Worm (Caenorhabditis elegans): ENCODE results near the gene C52B11.5.

C52B11.5 gene

DNA sequence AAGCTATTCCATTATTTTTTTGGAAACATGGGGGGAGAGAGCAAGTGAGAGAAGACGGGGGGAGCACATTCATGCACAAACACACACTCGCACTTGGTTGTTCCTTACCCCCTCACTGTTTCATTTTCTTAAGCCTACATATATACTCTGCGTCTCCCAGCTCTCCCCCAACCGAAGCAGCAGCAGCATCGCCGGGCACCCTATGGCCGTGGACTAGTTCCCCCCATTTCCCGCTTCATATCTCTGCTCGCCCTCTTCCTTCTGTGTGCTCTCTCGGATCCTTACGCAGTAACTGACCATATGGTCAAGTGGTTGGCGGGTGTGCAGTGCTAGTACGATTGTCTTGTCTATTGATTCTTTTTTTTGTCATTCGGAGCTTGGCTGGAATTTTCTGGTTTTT is 29.7 kb downstream of the C52B11.5 start (continued):
- TF ChIP-seq Y55F3AM.14 (GFP tag; optimal IDR thresholded peaks at IDR 0.05) (no peak), ztf-4 (tag; optimal IDR thresholded peaks at IDR 0.05) (no peak), blmp-1 (tag; optimal IDR thresholded peaks at IDR 0.05; ENCODE audit: insufficient read depth) (no peak), lin-39 (tag; optimal IDR thresholded peaks at IDR 0.05) (no peak), crh-2 (tag; optimal IDR thresholded peaks at IDR 0.05) (peak; percentile 71), unc-62 (GFP tag; optimal IDR thresholded peaks at IDR 0.05) (no peak), aly-2 (tag; optimal IDR thresholded peaks at IDR 0.05) (no peak), fos-1 (tag; optimal IDR thresholded peaks at IDR 0.05) (peak; percentile 86), ama-1 (optimal IDR thresholded peaks at IDR 0.05) (no peak), peb-1 (tag; optimal IDR thresholded peaks at IDR 0.05) (no peak), ceh-82 (tag; optimal IDR thresholded peaks at IDR 0.05) (no peak), zag-1 (tag; optimal IDR thresholded peaks at IDR 0.05) (peak; percentile 82), ztf-11 (tag; optimal IDR thresholded peaks at IDR 0.05) (no peak), nhr-6 (tag; optimal IDR thresholded peaks at IDR 0.05) (peak; percentile 19), sma-3 (GFP tag; optimal IDR thresholded peaks at IDR 0.05) (peak; percentile 36), nhr-237 (tag; optimal IDR thresholded peaks at IDR 0.05) (no peak), nhr-12 (tag; optimal IDR thresholded peaks at IDR 0.05) (no peak), lin-13 (GFP tag; optimal IDR thresholded peaks at IDR 0.05) (peak; percentile 71), elt-3 (tag; optimal IDR thresholded peaks at IDR 0.05) (no peak), skn-1 (tag; optimal IDR thresholded peaks at IDR 0.05) (no peak), mdl-1 (tag; optimal IDR thresholded peaks at IDR 0.05) (peak; percentile 9 to 40)

DNA sequence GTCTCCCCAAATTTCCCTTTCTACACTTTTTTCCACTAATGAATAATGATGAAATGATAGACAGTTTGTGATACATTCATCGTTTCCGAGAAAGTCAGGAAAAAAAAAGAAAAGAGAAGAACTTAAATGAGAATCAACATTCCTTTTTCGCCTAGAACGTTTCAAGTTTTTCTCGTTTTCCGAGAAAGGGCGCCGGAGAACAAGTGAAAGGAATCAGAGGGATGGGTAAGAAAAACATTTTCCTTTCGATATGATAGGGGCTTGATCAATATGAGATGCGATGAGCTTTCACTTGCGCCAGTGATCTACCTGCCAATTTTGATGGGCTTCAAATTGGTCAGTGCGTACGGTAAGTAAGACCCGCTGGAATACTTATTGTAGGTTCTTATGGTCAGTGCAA is 36.9 kb downstream of the C52B11.5 start:
- TF ChIP-seq elt-1 (tag; optimal IDR thresholded peaks at IDR 0.05) (no peak), snpc-4 (tag; optimal IDR thresholded peaks at IDR 0.05) (no peak), unc-39 (tag; optimal IDR thresholded peaks at IDR 0.05) (no peak), F13H6.1 (tag; optimal IDR thresholded peaks at IDR 0.05) (no peak), nhr-23 (tag; optimal IDR thresholded peaks at IDR 0.05) (no peak), nhr-21 (tag; optimal IDR thresholded peaks at IDR 0.05) (peak; percentile 35), ceh-82 (tag; optimal IDR thresholded peaks at IDR 0.05) (no peak), skn-1 (tag; optimal IDR thresholded peaks at IDR 0.05) (no peak), lin-39 (tag; optimal IDR thresholded peaks at IDR 0.05) (no peak), alr-1 (tag; optimal IDR thresholded peaks at IDR 0.05) (no peak), blmp-1 (tag; optimal IDR thresholded peaks at IDR 0.05; ENCODE audit: insufficient read depth) (peak; percentile 83), unc-62 (GFP tag; optimal IDR thresholded peaks at IDR 0.05) (no peak), ztf-1 (GFP tag; conservative IDR thresholded peaks at IDR 0.05) (no peak), zag-1 (tag; optimal IDR thresholded peaks at IDR 0.05) (no peak), nhr-6 (tag; optimal IDR thresholded peaks at IDR 0.05) (no peak), peb-1 (tag; optimal IDR thresholded peaks at IDR 0.05) (no peak), unc-55 (GFP tag; optimal IDR thresholded peaks at IDR 0.05) (no peak), ceh-16 (tag; optimal IDR thresholded peaks at IDR 0.05) (no peak)

DNA sequence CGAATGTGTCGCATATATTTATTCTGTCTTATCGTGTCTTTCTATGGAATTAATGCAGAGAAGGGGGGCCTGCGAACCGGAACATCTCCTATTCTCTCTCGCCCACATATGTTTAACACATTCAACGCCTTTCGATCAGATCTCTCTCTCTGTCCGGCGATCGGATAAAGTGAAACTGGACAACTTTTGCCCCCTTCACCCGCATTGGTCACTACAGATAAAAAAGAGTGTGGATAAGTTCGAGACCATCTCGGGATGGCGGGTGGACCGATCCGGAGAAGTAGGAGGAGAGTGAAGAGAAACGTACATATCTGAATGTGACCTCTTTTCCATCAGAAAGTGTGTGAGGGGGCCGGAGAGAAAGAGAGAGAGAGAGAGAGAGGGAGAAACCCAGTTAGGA is 38.5 kb downstream of the C52B11.5 start, which contains the start of gene H42K12.3:
H42K12.3 (plus strand) TSS at position 308 of the 400 bp plus-strand sequence.
- TF ChIP-seq nhr-23 (tag; optimal IDR thresholded peaks at IDR 0.05) = no peak
- no peak for TF ChIP-seq peb-1 (tag; optimal IDR thresholded peaks at IDR 0.05)
- TF ChIP-seq mab-5 (tag; optimal IDR thresholded peaks at IDR 0.05) = no peak
- no peak for TF ChIP-seq elt-1 (tag; optimal IDR thresholded peaks at IDR 0.05)
- no peak for TF ChIP-seq ztf-4 (tag; optimal IDR thresholded peaks at IDR 0.05)
- no peak for TF ChIP-seq alr-1 (tag; optimal IDR thresholded peaks at IDR 0.05)
- no peak for TF ChIP-seq fos-1 (tag; optimal IDR thresholded peaks at IDR 0.05)
- no peak for TF ChIP-seq sem-4 (tag; optimal IDR thresholded peaks at IDR 0.05)
- TF ChIP-seq nhr-11 (tag; optimal IDR thresholded peaks at IDR 0.05) = no peak
- TF ChIP-seq lsy-2 (tag; optimal IDR thresholded peaks at IDR 0.05) = no peak
- no peak for TF ChIP-seq lin-39 (tag; optimal IDR thresholded peaks at IDR 0.05)
- no peak for TF ChIP-seq egl-27 (tag; optimal IDR thresholded peaks at IDR 0.05)
- no peak for TF ChIP-seq ama-1 (optimal IDR thresholded peaks at IDR 0.05)
- TF ChIP-seq mdl-1 (tag; optimal IDR thresholded peaks at IDR 0.05) = no peak
- TF ChIP-seq mbf-1 (tag; optimal IDR thresholded peaks at IDR 0.05) = no peak

DNA sequence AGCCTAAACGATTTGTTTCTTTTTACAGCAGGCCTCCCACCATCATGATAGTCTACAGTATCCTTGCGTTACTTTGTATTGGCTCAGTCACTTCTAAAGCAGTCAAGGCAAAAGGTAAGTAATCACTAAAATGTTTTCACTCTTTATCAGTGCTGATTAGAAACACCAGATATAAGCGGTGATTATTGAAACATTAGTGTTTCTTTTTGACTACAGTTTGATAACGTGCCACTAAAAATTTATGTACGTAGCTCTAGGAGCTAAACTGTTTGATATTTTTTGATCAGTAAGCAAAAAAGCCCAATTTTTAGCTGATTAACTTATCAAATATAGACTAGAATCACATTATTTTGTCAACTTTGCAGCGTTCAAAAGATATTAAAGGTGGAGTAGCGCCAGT is 39.0 kb downstream of the C52B11.5 start:
- no peak for TF ChIP-seq R02D3.7 (tag; optimal IDR thresholded peaks at IDR 0.05)
- no peak for TF ChIP-seq nhr-21 (tag; optimal IDR thresholded peaks at IDR 0.05)
- TF ChIP-seq fos-1 (tag; optimal IDR thresholded peaks at IDR 0.05) = peak; percentile 7

All from whole organism, L2 larva.